Worm (Caenorhabditis elegans) whole organism, L4 larva: Measurements from ENCODE around the gene R10E11.9.

ENCODE experiments used
- F10B5.3 ChIP-seq: sonication (generic microtip); optimal IDR thresholded peaks from 2 replicates; lab custom pipeline; 2016; ENCODE audit warnings: mild to moderate bottlenecking, missing genetic modification characterization, missing compliant biosample characterization
- F26F4.8 ChIP-seq: fragments of 200-800 bp; sonication (Bioruptor generic); conservative IDR thresholded peaks from 2 replicates; pipeline ENCODE4 v1.3.6; 2022; ENCODE audit warnings: missing genetic modification characterization, missing compliant biosample characterization
- F37D6.2 ChIP-seq: sonication (generic microtip); optimal IDR thresholded peaks from 2 replicates; lab custom pipeline; 2016; ENCODE audit warnings: mild to moderate bottlenecking, missing genetic modification characterization, missing compliant biosample characterization
- F44E2.7 ChIP-seq: fragments of 200-800 bp; sonication (Bioruptor generic); IDR thresholded peaks from 2 replicates; pipeline ENCODE4 v2.1.2; 2022; ENCODE audit warnings: missing genetic modification characterization, missing compliant biosample characterization
- F49E8.2 ChIP-seq: sonication (generic microtip); optimal IDR thresholded peaks from 2 replicates; lab custom pipeline; 2016; ENCODE audit warnings: missing compliant biosample characterization, mild to moderate bottlenecking, missing genetic modification characterization, borderline replicate concordance
- T20F7.1 ChIP-seq: fragments of 200-800 bp; sonication (Bioruptor generic); optimal IDR thresholded peaks from 2 replicates; lab custom pipeline; 2018; ENCODE audit warnings: mild to moderate bottlenecking, missing genetic modification characterization, missing compliant biosample characterization
- Y105C5A.15 ChIP-seq: fragments of 200-800 bp; sonication (Bioruptor generic); IDR thresholded peaks from 2 replicates; pipeline ENCODE4 v1.3.6; 2022; ENCODE audit warnings: missing genetic modification characterization, missing compliant biosample characterization
- aly-2 ChIP-seq: sonication (generic microtip); optimal IDR thresholded peaks from 2 replicates; lab custom pipeline; 2018; ENCODE audit warnings: missing biosample characterization, missing genetic modification characterization
- arid-1 ChIP-seq: fragments of 200-800 bp; sonication (Bioruptor generic); conservative IDR thresholded peaks from 2 replicates; pipeline ENCODE4 v1.3.6; 2022; ENCODE audit warnings: missing genetic modification reagents, missing genetic modification characterization, missing compliant biosample characterization
- ceh-44 ChIP-seq: fragments of 200-800 bp; sonication (Bioruptor generic); IDR thresholded peaks from 2 replicates; pipeline ENCODE4 v1.3.6; 2022; ENCODE audit warnings: missing genetic modification reagents, missing genetic modification characterization, missing compliant biosample characterization
- ceh-82 ChIP-seq: sonication (generic microtip); optimal IDR thresholded peaks from 2 replicates; lab custom pipeline; 2017; ENCODE audit warnings: missing biosample characterization, missing genetic modification characterization
- ctbp-1 ChIP-seq: fragments of 200-800 bp; sonication (Bioruptor generic); IDR thresholded peaks from 2 replicates; pipeline ENCODE4 v1.3.6; 2022; ENCODE audit warnings: missing genetic modification reagents, missing genetic modification characterization, missing compliant biosample characterization
- dmd-8 ChIP-seq: fragments of 200-800 bp; sonication (Bioruptor generic); IDR thresholded peaks from 2 replicates; pipeline ENCODE4 v1.3.6; 2022; ENCODE audit warnings: missing genetic modification characterization, missing compliant biosample characterization
- dmd-9 ChIP-seq: fragments of 200-800 bp; sonication (Bioruptor generic); IDR thresholded peaks from 2 replicates; pipeline ENCODE4 v1.3.6; 2022; ENCODE audit warnings: missing genetic modification reagents, missing genetic modification characterization, missing compliant biosample characterization
- dpl-1 ChIP-seq: fragments of 150-350 bp; optimal IDR thresholded peaks from 2 replicates; lab custom pipeline; 2014; ENCODE audit warnings: missing biosample characterization, missing genetic modification reagents, missing genetic modification characterization
- duxl-1 ChIP-seq: sonication (generic microtip); optimal IDR thresholded peaks from 2 replicates; lab custom pipeline; 2016; ENCODE audit warnings: mild to moderate bottlenecking, missing genetic modification characterization, moderate library complexity, missing compliant biosample characterization; ENCODE audit not compliant: poor library complexity
- fkh-10 ChIP-seq: fragments of 150-350 bp; optimal IDR thresholded peaks from 2 replicates; lab custom pipeline; 2014; ENCODE audit warnings: missing biosample characterization, missing genetic modification reagents, missing genetic modification characterization
- gei-8 ChIP-seq: fragments of 200-800 bp; sonication (Bioruptor generic); optimal IDR thresholded peaks from 2 replicates; lab custom pipeline; 2018; ENCODE audit warnings: mild to moderate bottlenecking, missing genetic modification characterization, missing compliant biosample characterization
- hlh-30 ChIP-seq: sonication (generic microtip); optimal IDR thresholded peaks from 2 replicates; lab custom pipeline; 2017; ENCODE audit warnings: antibody characterized with exemption, mild to moderate bottlenecking, missing genetic modification characterization, missing compliant biosample characterization; ENCODE audit not compliant: insufficient read depth
- jun-1 ChIP-seq: fragments of 150-350 bp; optimal IDR thresholded peaks from 2 replicates; lab custom pipeline; 2014; ENCODE audit warnings: missing biosample characterization, missing genetic modification reagents, missing genetic modification characterization
- lim-7 ChIP-seq: fragments of 200-800 bp; sonication (Bioruptor generic); IDR thresholded peaks from 2 replicates; pipeline ENCODE4 v1.3.6; 2022; ENCODE audit warnings: missing genetic modification characterization, missing compliant biosample characterization
- lin-13 ChIP-seq: fragments of 150-350 bp; optimal IDR thresholded peaks from 2 replicates; lab custom pipeline; 2014; ENCODE audit warnings: missing biosample characterization, missing genetic modification reagents, missing genetic modification characterization
- lin-38 ChIP-seq: fragments of 200-800 bp; sonication (Bioruptor generic); IDR thresholded peaks from 2 replicates; pipeline ENCODE4 v1.3.6; 2022; ENCODE audit warnings: missing genetic modification reagents, missing genetic modification characterization, missing compliant biosample characterization
- mdt-29 ChIP-seq: fragments of 200-800 bp; sonication (Bioruptor generic); IDR thresholded peaks from 2 replicates; pipeline ENCODE4 v1.3.6; 2022; ENCODE audit warnings: missing genetic modification reagents, missing genetic modification characterization, missing compliant biosample characterization
- mep-1 ChIP-seq: fragments of 150-350 bp; sonication (generic microtip); optimal IDR thresholded peaks from 3 replicates; lab custom pipeline; 2014; ENCODE audit warnings: missing biosample characterization, missing genetic modification characterization
- mes-2 ChIP-seq: sonication (generic microtip); optimal IDR thresholded peaks from 2 replicates; lab custom pipeline; 2016; ENCODE audit warnings: missing genotype, mild to moderate bottlenecking, missing genetic modification characterization, missing compliant biosample characterization; ENCODE audit not compliant: poor library complexity, severe bottlenecking
- nhr-102 ChIP-seq: sonication (generic microtip); optimal IDR thresholded peaks from 2 replicates; lab custom pipeline; 2016; ENCODE audit warnings: mild to moderate bottlenecking, missing genetic modification characterization, moderate library complexity, missing compliant biosample characterization
- nhr-11 ChIP-seq: fragments of 150-350 bp; optimal IDR thresholded peaks from 2 replicates; lab custom pipeline; 2014; ENCODE audit warnings: missing biosample characterization, missing genetic modification characterization
- nhr-237 ChIP-seq: sonication (generic microtip); optimal IDR thresholded peaks from 2 replicates; lab custom pipeline; 2017; ENCODE audit warnings: missing biosample characterization, missing genetic modification characterization
- nhr-28 ChIP-seq: fragments of 150-350 bp; optimal IDR thresholded peaks from 2 replicates; lab custom pipeline; 2014; ENCODE audit warnings: missing biosample characterization, missing genetic modification characterization
- nhr-42 ChIP-seq: fragments of 200-800 bp; sonication (Bioruptor generic); IDR thresholded peaks from 2 replicates; pipeline ENCODE4 v1.3.6; 2022; ENCODE audit warnings: missing genetic modification characterization, missing compliant biosample characterization
- nhr-76 ChIP-seq: fragments of 150-350 bp; optimal IDR thresholded peaks from 2 replicates; lab custom pipeline; 2014; ENCODE audit warnings: missing biosample characterization, missing genetic modification characterization
- pha-4 ChIP-seq, 2 experiments: fragments of 150-350 bp in 1 of 2; fragments of 200-800 bp in 1 of 2; sonication (Bioruptor generic) in 1 of 2; IDR thresholded peaks in 1 of 2; optimal IDR thresholded peaks in 1 of 2; 2 replicates each; pipeline versions ENCODE4 v1.3.6 to Lab custom; 2014 to 2022; ENCODE audit warnings: missing genetic modification characterization in 2 of 2, missing genetic modification reagents in 2 of 2, missing biosample characterization in 1 of 2, missing compliant biosample characterization in 1 of 2
- sdz-12 ChIP-seq: fragments of 200-800 bp; sonication (Bioruptor generic); optimal IDR thresholded peaks from 2 replicates; lab custom pipeline; 2018; ENCODE audit warnings: mild to moderate bottlenecking, missing genetic modification characterization, missing compliant biosample characterization
- set-16 ChIP-seq: fragments of 200-800 bp; sonication (Bioruptor generic); IDR thresholded peaks from 2 replicates; pipeline ENCODE4 v1.3.6; 2022; ENCODE audit warnings: missing genetic modification reagents, missing genetic modification characterization, missing compliant biosample characterization
- snpc-1.2 ChIP-seq: fragments of 200-800 bp; sonication (Bioruptor generic); IDR thresholded peaks from 2 replicates; pipeline ENCODE4 v1.3.6; 2022; ENCODE audit warnings: missing genetic modification reagents, missing genetic modification characterization, missing compliant biosample characterization
- snpc-4 ChIP-seq: fragments of 150-350 bp; optimal IDR thresholded peaks from 2 replicates; lab custom pipeline; 2014; ENCODE audit warnings: missing biosample characterization, missing genetic modification characterization
- spr-3 ChIP-seq: fragments of 200-800 bp; sonication (Bioruptor generic); optimal IDR thresholded peaks from 2 replicates; lab custom pipeline; 2018; ENCODE audit warnings: mild to moderate bottlenecking, missing genetic modification characterization, missing compliant biosample characterization
- tag-97 ChIP-seq: fragments of 200-800 bp; sonication (Bioruptor generic); IDR thresholded peaks from 2 replicates; pipeline ENCODE4 v1.3.6; 2022; ENCODE audit warnings: missing genetic modification characterization, missing compliant biosample characterization
- unc-130 ChIP-seq: sonication (generic microtip); optimal IDR thresholded peaks from 2 replicates; lab custom pipeline; 2016; ENCODE audit warnings: missing genetic modification reagents, missing genetic modification characterization, missing compliant biosample characterization
- unc-39 ChIP-seq: sonication (generic microtip); optimal IDR thresholded peaks from 2 replicates; lab custom pipeline; 2017; ENCODE audit warnings: missing biosample characterization, missing genetic modification characterization
- unc-62 ChIP-seq, 3 experiments: fragments of 150-350 bp in 1 of 3; sonication (generic microtip); optimal IDR thresholded peaks in 2 of 3; peaks in 1 of 3; 1 replicate in 1 of 3; 2 replicates in 2 of 3; lab custom pipeline; 2014 to 2017; ENCODE audit warnings: missing biosample characterization in 3 of 3, missing genetic modification characterization in 3 of 3, missing genetic modification reagents in 3 of 3, missing genotype in 1 of 3
- vab-7 ChIP-seq: fragments of 200-800 bp; sonication (Bioruptor generic); IDR thresholded peaks from 2 replicates; pipeline ENCODE4 v1.3.6; 2022; ENCODE audit warnings: missing genetic modification reagents, missing genetic modification characterization, missing compliant biosample characterization
- zag-1 ChIP-seq: fragments of 150-350 bp; optimal IDR thresholded peaks from 2 replicates; lab custom pipeline; 2014; ENCODE audit warnings: missing biosample characterization, missing genetic modification characterization
- zfp-2 ChIP-seq: sonication (generic microtip); optimal IDR thresholded peaks from 2 replicates; lab custom pipeline; 2016; ENCODE audit warnings: mild to moderate bottlenecking, missing genetic modification characterization, missing compliant biosample characterization

Gene R10E11.9

DNA sequence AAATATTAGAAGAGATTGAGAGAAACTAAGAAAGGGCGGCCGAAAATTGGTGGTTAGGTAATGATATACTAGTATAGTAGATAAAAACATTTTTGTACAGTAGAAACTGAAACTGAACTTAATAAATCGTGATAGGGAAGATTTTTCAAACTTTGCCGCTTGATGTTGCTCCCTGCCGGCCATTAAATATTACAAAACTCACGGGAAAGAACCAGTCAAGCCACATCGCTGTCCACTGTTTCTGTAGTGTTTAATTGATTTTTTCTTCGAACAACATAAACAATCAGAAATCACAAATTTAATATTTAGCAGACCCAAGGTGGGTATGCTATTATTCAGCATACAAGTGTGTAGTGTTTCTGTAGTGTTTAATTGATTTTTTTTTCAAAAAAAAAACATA is 42.4 kb downstream of the R10E11.9 start, which contains the start of gene T05G5.5 (continued):
- no peak for TF ChIP-seq Y105C5A.15 (GFP tag; lab: Robert Waterston, UW)
- no peak for TF ChIP-seq mep-1
- TF ChIP-seq spr-3 (GFP tag; lab: Kevin White, UChicago) = no peak
- TF ChIP-seq nhr-11 = no peak
- peak; percentile 73 for TF ChIP-seq nhr-102 (tag; lab: Kevin White, UChicago)
- no peak for TF ChIP-seq F49E8.2 (tag; lab: Kevin White, UChicago)
- TF ChIP-seq mes-2 (tag; lab: Kevin White, UChicago) = peak; percentile 41
- peak in 1 of 2 experiments; percentile 26 for TF ChIP-seq unc-62 (GFP tag; optimal IDR thresholded peaks at IDR 0.05 in 1 of 2; lab: Kevin White, UChicago)
- no peak for TF ChIP-seq unc-62 (tag; optimal IDR thresholded peaks at IDR 0.05; lab: Kevin White, UChicago)
- no peak for TF ChIP-seq mdt-29 (GFP tag; lab: Robert Waterston, UW)
- TF ChIP-seq nhr-28 (tag; lab: Kevin White, UChicago) = peak; percentile 26
- TF ChIP-seq sdz-12 = no peak
- TF ChIP-seq duxl-1 (tag; lab: Kevin White, UChicago) = peak; percentile 12
- TF ChIP-seq F37D6.2 (tag; lab: Kevin White, UChicago) = no peak
- TF ChIP-seq dmd-9 (GFP tag; lab: Robert Waterston, UW) = 0 out of 2 replicates have a peak, but pooled peaks have one; percentile 6

DNA sequence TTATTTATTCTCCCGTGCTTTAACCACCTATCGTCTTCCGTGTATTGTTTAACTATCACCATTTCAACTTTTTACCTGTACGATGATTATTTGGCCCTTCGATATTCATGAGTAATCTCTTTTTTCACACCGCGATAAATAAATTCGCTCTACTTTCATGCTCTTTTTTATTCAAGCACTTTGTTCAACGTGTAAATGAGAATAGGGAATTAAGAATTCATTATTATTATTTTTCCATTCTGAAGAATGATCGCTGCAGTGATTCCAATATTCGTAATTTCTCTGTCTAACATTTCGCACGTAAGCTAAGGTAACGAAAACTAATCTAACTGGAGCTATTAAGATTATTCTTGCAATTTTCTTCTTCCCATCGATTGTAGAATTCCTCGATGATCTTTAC is 44.7 kb downstream of the R10E11.9 start, which contains the start of gene T05G5.4:
TSS of gene T05G5.4 (plus strand) at position 241 of the 400 bp plus-strand sequence.
- TF ChIP-seq sdz-12 (no peak), dmd-8 (no peak), tag-97 (GFP tag; lab: Robert Waterston, UW) (no peak), hlh-30 (tag; lab: Kevin White, UChicago) (no peak), snpc-4 (no peak), T20F7.1 (no peak), nhr-237 (tag; lab: Kevin White, UChicago) (no peak), unc-130 (GFP tag; lab: Kevin White, UChicago) (peak; percentile 36), jun-1 (tag; lab: Kevin White, UChicago) (no peak), unc-62 (GFP tag; optimal IDR thresholded peaks at IDR 0.05 in 1 of 2; lab: Kevin White, UChicago) (no peak), unc-62 (tag; optimal IDR thresholded peaks at IDR 0.05; lab: Kevin White, UChicago) (no peak), arid-1 (GFP tag; lab: Robert Waterston, UW) (0 out of 2 replicates have a peak, but pooled peaks have one; percentile 11), nhr-102 (tag; lab: Kevin White, UChicago) (no peak), set-16 (GFP tag; lab: Robert Waterston, UW) (no peak), nhr-42 (GFP tag; lab: Robert Waterston, UW) (no peak), mes-2 (tag; lab: Kevin White, UChicago) (no peak), ceh-44 (GFP tag; lab: Robert Waterston, UW) (no peak), spr-3 (GFP tag; lab: Kevin White, UChicago) (no peak), lin-38 (GFP tag; lab: Robert Waterston, UW) (peak; percentile 29), zag-1 (tag; lab: Kevin White, UChicago) (no peak), unc-39 (tag; lab: Kevin White, UChicago) (no peak), nhr-76 (tag; lab: Kevin White, UChicago) (no peak), pha-4 (GFP tag; IDR thresholded peaks at IDR 0.05; lab: Robert Waterston, UW) (no peak), pha-4 (tag; optimal IDR thresholded peaks at IDR 0.05; lab: Kevin White, UChicago) (no peak), F49E8.2 (tag; lab: Kevin White, UChicago) (no peak), gei-8 (GFP tag; lab: Kevin White, UChicago) (no peak), lin-13 (GFP tag; lab: Kevin White, UChicago) (no peak), dpl-1 (no peak), ceh-82 (tag; lab: Kevin White, UChicago) (no peak), ctbp-1 (GFP tag; lab: Robert Waterston, UW) (0 out of 2 replicates have a peak, but pooled peaks have one; percentile 12), snpc-1.2 (GFP tag; lab: Robert Waterston, UW) (no peak), fkh-10 (GFP tag; lab: Kevin White, UChicago) (no peak), aly-2 (tag; lab: Kevin White, UChicago) (peak; percentile 21), F44E2.7 (GFP tag; lab: Robert Waterston, UW) (no peak), F10B5.3 (tag; lab: Kevin White, UChicago) (no peak), zfp-2 (no peak), lim-7 (0 out of 2 replicates have a peak, but pooled peaks have one; percentile 17), vab-7 (GFP tag; lab: Robert Waterston, UW) (no peak), F26F4.8 (GFP tag; lab: Robert Waterston, UW) (no peak)
